Worm (Caenorhabditis elegans) whole organism, L2 larva: ENCODE data around the gene T28A11.3.

ENCODE experiments used
- C34F6.9 ChIP-seq: fragments of 150-350 bp; optimal IDR thresholded peaks from 2 replicates; lab custom pipeline; 2014; ENCODE audit warnings: missing biosample characterization, missing genetic modification characterization
- F13H6.1 ChIP-seq: sonication (generic microtip); optimal IDR thresholded peaks from 2 replicates; lab custom pipeline; 2016; ENCODE audit warnings: missing genetic modification characterization, missing compliant biosample characterization
- Y55F3AM.14 ChIP-seq: fragments of 200-800 bp; sonication (Bioruptor generic); optimal IDR thresholded peaks from 2 replicates; lab custom pipeline; 2018; ENCODE audit warnings: mild to moderate bottlenecking, missing genetic modification characterization, missing compliant biosample characterization
- ZK546.5 ChIP-seq: sonication (generic microtip); optimal IDR thresholded peaks from 2 replicates; lab custom pipeline; 2017; ENCODE audit warnings: missing biosample characterization, missing genetic modification characterization
- aly-2 ChIP-seq: fragments of 150-350 bp; optimal IDR thresholded peaks from 2 replicates; lab custom pipeline; 2014; ENCODE audit warnings: missing biosample characterization, missing genetic modification characterization
- ama-1 ChIP-seq: fragments of 150-350 bp; optimal IDR thresholded peaks from 2 replicates; lab custom pipeline; 2018; ENCODE audit warnings: inconsistent platforms
- ceh-16 ChIP-seq: fragments of 150-350 bp; optimal IDR thresholded peaks from 2 replicates; lab custom pipeline; 2014; ENCODE audit warnings: missing biosample characterization, missing genetic modification characterization
- crh-2 ChIP-seq: sonication (generic microtip); optimal IDR thresholded peaks from 2 replicates; lab custom pipeline; 2017; ENCODE audit warnings: missing biosample characterization, missing genetic modification characterization
- dmd-4 ChIP-seq: sonication (generic microtip); optimal IDR thresholded peaks from 2 replicates; lab custom pipeline; 2017; ENCODE audit warnings: missing biosample characterization, missing genetic modification characterization
- fos-1 ChIP-seq: fragments of 150-350 bp; optimal IDR thresholded peaks from 2 replicates; lab custom pipeline; 2014; ENCODE audit warnings: missing biosample characterization, missing genetic modification characterization
- gmeb-1 ChIP-seq: fragments of 150-350 bp; optimal IDR thresholded peaks from 2 replicates; lab custom pipeline; 2014; ENCODE audit warnings: missing biosample characterization, missing genetic modification characterization
- lin-11 ChIP-seq: fragments of 150-350 bp; sonication (generic microtip); optimal IDR thresholded peaks from 2 replicates; lab custom pipeline; 2014; ENCODE audit warnings: missing biosample characterization, missing genetic modification characterization, inconsistent platforms, mixed read lengths
- lin-13 ChIP-seq: fragments of 150-350 bp; optimal IDR thresholded peaks from 2 replicates; lab custom pipeline; 2014; ENCODE audit warnings: missing biosample characterization, missing genetic modification reagents, missing genetic modification characterization
- lin-39 ChIP-seq: fragments of 150-350 bp; optimal IDR thresholded peaks from 2 replicates; lab custom pipeline; 2014; ENCODE audit warnings: missing biosample characterization, missing genetic modification reagents, missing genetic modification characterization
- lsy-2 ChIP-seq, 2 experiments: fragments of 150-350 bp in 1 of 2; sonication (generic microtip) in 1 of 2; optimal IDR thresholded peaks; 2 replicates each; lab custom pipeline; 2014 to 2017; ENCODE audit warnings: missing biosample characterization in 2 of 2, missing genetic modification characterization in 2 of 2
- mbf-1 ChIP-seq: sonication (generic microtip); optimal IDR thresholded peaks from 2 replicates; lab custom pipeline; 2017; ENCODE audit warnings: missing biosample characterization, missing genetic modification characterization
- mdl-1 ChIP-seq, 2 experiments: fragments of 150-350 bp in 1 of 2; sonication (generic microtip) in 1 of 2; optimal IDR thresholded peaks; 2 replicates each; lab custom pipeline; 2017; ENCODE audit warnings: missing biosample characterization in 2 of 2, missing genetic modification characterization in 2 of 2
- nhr-10 ChIP-seq: sonication (generic microtip); optimal IDR thresholded peaks from 2 replicates; lab custom pipeline; 2017; ENCODE audit warnings: missing biosample characterization, missing genetic modification characterization
- nhr-11 ChIP-seq: fragments of 150-350 bp; optimal IDR thresholded peaks from 2 replicates; lab custom pipeline; 2014; ENCODE audit warnings: missing biosample characterization, missing genetic modification characterization
- nhr-23 ChIP-seq: fragments of 150-350 bp; optimal IDR thresholded peaks from 2 replicates; lab custom pipeline; 2014; ENCODE audit warnings: missing biosample characterization, missing genetic modification reagents, missing genetic modification characterization
- nhr-237 ChIP-seq: fragments of 150-350 bp; optimal IDR thresholded peaks from 2 replicates; lab custom pipeline; 2014; ENCODE audit warnings: missing biosample characterization, missing genetic modification characterization
- nhr-25 ChIP-seq: fragments of 150-350 bp; sonication (generic microtip); optimal IDR thresholded peaks from 3 replicates; lab custom pipeline; 2014; ENCODE audit warnings: missing biosample characterization, missing genetic modification characterization
- nhr-6 ChIP-seq: fragments of 150-350 bp; optimal IDR thresholded peaks from 2 replicates; lab custom pipeline; 2014; ENCODE audit warnings: missing biosample characterization, missing genetic modification characterization
- nhr-77 ChIP-seq: fragments of 150-350 bp; optimal IDR thresholded peaks from 2 replicates; lab custom pipeline; 2014; ENCODE audit warnings: missing biosample characterization, missing genetic modification characterization
- peb-1 ChIP-seq: fragments of 150-350 bp; optimal IDR thresholded peaks from 2 replicates; lab custom pipeline; 2014; ENCODE audit warnings: missing biosample characterization, missing genetic modification characterization
- sem-4 ChIP-seq: fragments of 150-350 bp; optimal IDR thresholded peaks from 2 replicates; lab custom pipeline; 2014; ENCODE audit warnings: missing biosample characterization, missing genetic modification reagents, missing genetic modification characterization
- sma-3 ChIP-seq: sonication (generic microtip); optimal IDR thresholded peaks from 2 replicates; lab custom pipeline; 2016; ENCODE audit warnings: missing genetic modification reagents, missing genetic modification characterization, missing compliant biosample characterization
- sma-9 ChIP-seq, 2 experiments: fragments of 150-350 bp in 1 of 2; sonication (generic microtip) in 1 of 2; optimal IDR thresholded peaks; 2 replicates each; lab custom pipeline; 2014 to 2016; ENCODE audit warnings: missing genetic modification characterization in 2 of 2, mild to moderate bottlenecking in 1 of 2, missing biosample characterization in 1 of 2, missing compliant biosample characterization in 1 of 2, missing genetic modification reagents in 1 of 2, moderate library complexity in 1 of 2
- snpc-4 ChIP-seq: fragments of 150-350 bp; optimal IDR thresholded peaks from 2 replicates; lab custom pipeline; 2014; ENCODE audit warnings: missing biosample characterization, missing genetic modification characterization
- unc-39 ChIP-seq: fragments of 150-350 bp; optimal IDR thresholded peaks from 2 replicates; lab custom pipeline; 2014; ENCODE audit warnings: missing biosample characterization, missing genetic modification characterization
- unc-55 ChIP-seq: fragments of 150-350 bp; sonication (generic microtip); optimal IDR thresholded peaks from 3 replicates; lab custom pipeline; 2014; ENCODE audit warnings: missing biosample characterization, missing genetic modification reagents, missing genetic modification characterization
- unc-62 ChIP-seq: fragments of 150-350 bp; optimal IDR thresholded peaks from 2 replicates; lab custom pipeline; 2014; ENCODE audit warnings: missing biosample characterization, missing genetic modification reagents, missing genetic modification characterization
- zag-1 ChIP-seq: fragments of 150-350 bp; optimal IDR thresholded peaks from 2 replicates; lab custom pipeline; 2014; ENCODE audit warnings: missing biosample characterization, missing genetic modification characterization
- ztf-1 ChIP-seq: fragments of 200-800 bp; sonication (Bioruptor generic); conservative IDR thresholded peaks from 2 replicates; pipeline ENCODE4 v1.3.6; 2022; ENCODE audit warnings: missing genetic modification characterization, missing compliant biosample characterization
- ztf-4 ChIP-seq: fragments of 150-350 bp; optimal IDR thresholded peaks from 2 replicates; lab custom pipeline; 2014; ENCODE audit warnings: missing biosample characterization, missing genetic modification characterization

T28A11.3 gene

DNA sequence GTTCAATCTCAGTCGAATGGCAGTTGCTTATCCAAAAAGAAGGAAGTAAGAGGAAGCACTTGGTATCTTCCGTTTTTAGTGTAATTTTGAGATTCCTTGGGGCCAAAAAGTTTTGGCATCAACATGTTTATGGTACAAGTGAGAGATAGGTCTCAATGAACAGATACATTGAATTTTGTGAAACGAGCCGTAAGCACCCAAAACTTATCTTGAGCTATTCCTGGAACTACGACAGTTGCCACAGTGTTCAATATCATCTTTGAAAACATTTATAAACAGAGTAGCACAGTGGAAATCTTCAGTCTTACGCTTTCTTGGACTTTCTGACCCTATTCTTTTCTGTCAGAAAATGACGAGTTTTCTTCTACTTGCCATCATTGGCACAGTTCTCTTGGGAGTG lies at the start of gene T28A11.3:
T28A11.3 (plus strand) TSS at position 301 of the 400 bp plus-strand sequence.
- TF ChIP-seq nhr-25 (tag; lab: Kevin White, UChicago) = no peak
- no peak for TF ChIP-seq ceh-16 (tag; lab: Kevin White, UChicago)
- TF ChIP-seq zag-1 (tag; lab: Kevin White, UChicago) = no peak
- no peak for TF ChIP-seq lin-13
- no peak for TF ChIP-seq crh-2 (tag; lab: Kevin White, UChicago)
- TF ChIP-seq nhr-11 (tag; lab: Kevin White, UChicago) = no peak
- no peak for TF ChIP-seq ztf-4
- TF ChIP-seq F13H6.1 (tag; lab: Kevin White, UChicago) = no peak
- no peak for TF ChIP-seq dmd-4 (tag; lab: Kevin White, UChicago)
- TF ChIP-seq peb-1 (tag; lab: Kevin White, UChicago) = no peak
- no peak for TF ChIP-seq nhr-6 (tag; lab: Kevin White, UChicago)
- TF ChIP-seq C34F6.9 (tag; lab: Kevin White, UChicago) = no peak

DNA sequence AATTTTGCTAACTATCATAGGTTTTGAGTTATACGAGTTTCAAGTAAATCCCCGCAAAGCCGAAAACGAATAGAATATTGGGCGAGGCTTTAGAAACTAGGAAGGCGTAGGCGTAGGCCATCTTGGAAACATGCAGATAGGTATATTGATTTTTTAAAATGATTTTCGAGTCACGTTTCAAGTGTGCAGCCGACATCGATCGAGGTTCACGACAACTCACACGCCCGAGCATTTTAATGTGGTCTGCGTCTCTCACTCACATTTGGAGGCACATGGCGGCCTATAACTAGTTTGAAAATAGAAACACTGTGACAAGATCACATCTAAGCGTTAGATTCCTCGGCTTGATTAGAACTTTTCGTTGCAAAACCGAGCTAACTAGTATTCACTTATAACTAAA lies 47.8 kb upstream of the T28A11.3 start, which contains the start of gene K08D9.2:
K08D9.2 (plus strand) TSS at position 301 of the 400 bp plus-strand sequence.
- no peak for TF ChIP-seq unc-39 (tag; lab: Kevin White, UChicago)
- TF ChIP-seq nhr-23 (tag; lab: Kevin White, UChicago) = no peak

DNA sequence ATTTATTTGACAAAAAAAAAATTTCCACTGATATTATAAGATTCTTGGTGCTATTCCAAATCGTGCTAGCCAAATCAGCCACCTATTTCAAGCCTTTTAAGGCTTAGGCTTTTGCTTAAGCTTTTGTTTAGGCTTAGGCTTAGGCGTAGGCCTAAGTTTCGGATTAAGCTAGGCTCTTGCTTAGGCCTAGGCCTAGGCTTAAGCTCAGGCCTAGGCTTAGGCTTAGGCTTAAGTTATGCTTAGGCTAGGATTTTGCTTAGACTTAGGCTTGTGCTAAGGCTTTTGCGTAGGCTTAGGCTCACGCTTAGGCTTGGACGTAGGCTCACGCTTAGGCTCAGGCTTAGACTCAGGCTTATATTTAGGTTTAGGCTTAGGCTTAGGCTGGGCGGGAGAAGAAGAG lies 45.0 kb upstream of the T28A11.3 start:
- TF ChIP-seq unc-55 (no peak), peb-1 (tag; lab: Kevin White, UChicago) (no peak)

DNA sequence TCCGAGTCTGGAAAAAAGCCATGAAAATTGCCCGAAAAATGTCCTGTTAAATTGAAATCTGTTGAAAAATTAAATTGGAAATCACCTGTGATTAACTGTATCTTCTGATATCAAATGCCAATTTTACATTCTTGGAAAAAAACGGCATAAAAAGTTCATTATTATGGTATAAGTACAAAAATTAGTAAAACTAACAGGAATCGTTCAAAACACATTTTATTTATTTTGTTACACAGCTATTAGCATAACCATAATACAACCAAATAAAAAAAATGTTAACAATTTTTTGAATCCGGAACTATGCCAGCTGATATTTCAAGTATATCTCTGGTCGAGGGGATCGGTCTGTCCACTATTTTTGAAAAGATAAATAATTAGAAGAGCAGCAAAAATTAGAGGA lies 44.5 kb upstream of the T28A11.3 start, which contains the start of gene K08D9.10:
K08D9.10 (plus strand) TSS at position 301 of the 400 bp plus-strand sequence.
- TF ChIP-seq unc-55 (no peak), Y55F3AM.14 (no peak), nhr-6 (tag; lab: Kevin White, UChicago) (no peak), gmeb-1 (tag; lab: Kevin White, UChicago) (no peak), mbf-1 (tag; lab: Kevin White, UChicago) (no peak), ZK546.5 (tag; lab: Kevin White, UChicago) (no peak), zag-1 (tag; lab: Kevin White, UChicago) (no peak), nhr-11 (tag; lab: Kevin White, UChicago) (no peak), ztf-1 (GFP tag; lab: Robert Waterston, UW) (no peak), lin-39 (tag; lab: Kevin White, UChicago) (no peak), lsy-2 (tag; optimal IDR thresholded peaks at IDR 0.05; lab: Kevin White, UChicago) (no peak), fos-1 (tag; lab: Kevin White, UChicago) (no peak), sma-9 (GFP tag; optimal IDR thresholded peaks at IDR 0.05; lab: Kevin White, UChicago) (no peak), sma-9 (tag; optimal IDR thresholded peaks at IDR 0.05; lab: Kevin White, UChicago) (no peak)

DNA sequence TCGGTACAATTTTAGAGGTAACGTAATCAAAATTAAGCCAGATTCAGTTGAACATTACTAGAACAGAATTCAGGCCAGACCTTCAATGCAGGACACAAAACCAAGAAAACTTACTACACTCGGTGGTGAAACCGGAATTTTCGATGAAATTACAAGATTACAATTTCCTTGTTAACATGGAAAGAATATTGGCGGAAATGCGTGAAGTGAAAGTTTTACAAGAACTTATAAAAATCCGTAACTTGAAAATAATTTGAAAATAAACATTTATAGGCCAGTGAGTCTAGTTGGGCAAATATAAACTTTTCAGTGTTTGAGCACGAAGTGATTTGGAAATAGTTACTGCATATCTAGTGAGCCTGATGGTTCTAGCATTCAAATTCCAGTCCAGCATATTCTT lies 40.2 kb upstream of the T28A11.3 start, which contains the start of gene K08D9.6:
K08D9.6 (minus strand) TSS at position 101 of the 400 bp plus-strand sequence.
- TF ChIP-seq ceh-16 (tag; lab: Kevin White, UChicago) (no peak), nhr-10 (tag; lab: Kevin White, UChicago) (no peak), sem-4 (no peak), nhr-237 (no peak), nhr-77 (tag; lab: Kevin White, UChicago) (no peak), unc-62 (no peak), nhr-11 (tag; lab: Kevin White, UChicago) (no peak), ZK546.5 (tag; lab: Kevin White, UChicago) (no peak), dmd-4 (tag; lab: Kevin White, UChicago) (no peak), lin-13 (no peak), unc-55 (no peak), ama-1 (lab: Kevin White, UChicago) (no peak), mdl-1 (tag; optimal IDR thresholded peaks at IDR 0.05; lab: Kevin White, UChicago) (no peak), sma-3 (GFP tag; lab: Kevin White, UChicago) (no peak), aly-2 (tag; lab: Kevin White, UChicago) (no peak), snpc-4 (no peak), sma-9 (GFP tag; optimal IDR thresholded peaks at IDR 0.05; lab: Kevin White, UChicago) (no peak), sma-9 (tag; optimal IDR thresholded peaks at IDR 0.05; lab: Kevin White, UChicago) (no peak), ztf-1 (GFP tag; lab: Robert Waterston, UW) (no peak), lin-11 (tag; lab: Kevin White, UChicago) (no peak)
